Worm (Caenorhabditis elegans): ENCODE measurements around the gene amx-1.

DNA sequence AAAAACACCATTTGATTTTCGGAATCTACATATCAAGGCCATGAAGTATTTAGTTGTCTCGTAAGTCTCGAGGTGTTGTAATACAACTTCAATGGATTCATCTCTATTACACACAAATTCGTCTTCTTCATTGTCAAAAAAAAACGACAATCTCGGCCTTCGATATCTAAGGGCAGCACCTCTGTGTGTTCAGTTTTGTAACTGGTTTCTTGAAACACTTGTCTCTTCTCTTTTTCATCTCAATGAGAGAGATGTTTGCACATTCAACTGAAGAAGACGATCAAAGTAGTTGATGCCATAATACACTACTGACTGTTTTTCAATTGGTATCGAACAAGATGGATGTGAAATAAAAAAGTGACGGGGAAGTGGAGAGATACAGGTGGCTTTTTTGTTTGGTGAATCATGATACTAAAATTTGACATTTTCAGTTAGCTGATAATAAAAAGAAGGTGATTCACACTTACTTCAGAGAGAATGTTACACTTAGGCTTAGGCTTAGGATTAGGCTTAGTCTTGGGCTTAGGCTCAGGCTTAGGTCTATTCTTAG, 10.8 kb upstream of the amx-1 start:
- no peak for TF ChIP-seq dao-5 (tag; optimal IDR thresholded peaks at IDR 0.05)
- no peak for TF ChIP-seq W03F9.2 (tag; optimal IDR thresholded peaks at IDR 0.05)
